Fruit fly (Drosophila melanogaster): Measurements from ENCODE around the gene tey.

Gene tey

dm6 chr3L:19699651-19700050 lies 35.7 kb upstream of the tey start (continued):
- no peak for TF ChIP-seq Ets97D (GFP tag; optimal IDR thresholded peaks at IDR 0.05)
- no peak for TF ChIP-seq CG2129 (GFP tag; IDR thresholded peaks at IDR 0.05; ENCODE audit: partially characterized antibody)
- no peak for TF ChIP-seq kay (GFP tag; optimal IDR thresholded peaks at IDR 0.05)
- peak; percentile 34 for TF ChIP-seq CG4424 (GFP tag; optimal IDR thresholded peaks at IDR 0.05)
- no peak for TF ChIP-seq ato (GFP tag; IDR thresholded peaks at IDR 0.05; ENCODE audit: partially characterized antibody)
- TF ChIP-seq Mad (GFP tag; optimal IDR thresholded peaks at IDR 0.05) = no peak
- no peak for TF ChIP-seq gt (GFP tag; IDR thresholded peaks at IDR 0.05)
- no peak for TF ChIP-seq CG6175 (GFP tag; IDR thresholded peaks at IDR 0.05)
- TF ChIP-seq C15 (GFP tag; IDR thresholded peaks at IDR 0.05) = 0 out of 3 replicates have a peak, but pooled peaks have one; percentile 23
- TF ChIP-seq Bdp1 (GFP tag; optimal IDR thresholded peaks at IDR 0.05) = no peak
- peak; percentile 29 for TF ChIP-seq CG11504 (tag; optimal IDR thresholded peaks at IDR 0.05)
- no peak for TF ChIP-seq tup (GFP tag; optimal IDR thresholded peaks at IDR 0.05)
- TF ChIP-seq jigr1 (GFP tag; IDR thresholded peaks at IDR 0.05) = no peak
- TF ChIP-seq CG11560 (tag; IDR thresholded peaks at IDR 0.05) = no peak
- TF ChIP-seq CG9727 (GFP tag; optimal IDR thresholded peaks at IDR 0.05) = no peak
- TF ChIP-seq tin (GFP tag; optimal IDR thresholded peaks at IDR 0.05) = no peak
- peak; percentile 22; the same call in 1 of the 2 replicates for TF ChIP-seq H2.0 (GFP tag; IDR thresholded peaks at IDR 0.05)
- TF ChIP-seq al (GFP tag; IDR thresholded peaks at IDR 0.05) = peak; percentile 40; the same call in 1 of the 2 replicates
- peak; percentile 11 for TF ChIP-seq Xbp1 (GFP tag; optimal IDR thresholded peaks at IDR 0.05)
- peak; percentile 20 for TF ChIP-seq CG2120 (GFP tag; optimal IDR thresholded peaks at IDR 0.05)
- TF ChIP-seq row (GFP tag; IDR thresholded peaks at IDR 0.05) = no peak
- TF ChIP-seq esg (GFP tag; conservative IDR thresholded peaks at IDR 0.05) = peak; percentile 27; the same call in 1 of the 2 replicates
- no peak for TF ChIP-seq CG11723 (GFP tag; optimal IDR thresholded peaks at IDR 0.05)
- no peak for TF ChIP-seq CG13894 (tag; optimal IDR thresholded peaks at IDR 0.05)
- TF ChIP-seq vfl (GFP tag; optimal IDR thresholded peaks at IDR 0.05) = no peak
- no peak for TF ChIP-seq nerfin-1 (tag; optimal IDR thresholded peaks at IDR 0.05)
- peak; percentile 2 for TF ChIP-seq grau (tag; optimal IDR thresholded peaks at IDR 0.05)
- 0 out of 2 replicates have a peak, but pooled peaks have one; percentile 18 for TF ChIP-seq CG10366 (GFP tag; IDR thresholded peaks at IDR 0.05)
- TF ChIP-seq pzg (GFP tag; optimal IDR thresholded peaks at IDR 0.05) = no peak
- TF ChIP-seq CG2889 (GFP tag; IDR thresholded peaks at IDR 0.05) = no peak
- TF ChIP-seq CG2199 (GFP tag; IDR thresholded peaks at IDR 0.05) = no peak
- peak; percentile 23 for TF ChIP-seq Sox102F (GFP tag; optimal IDR thresholded peaks at IDR 0.05)
- TF ChIP-seq Six4 (GFP tag; optimal IDR thresholded peaks at IDR 0.05) = no peak
- TF ChIP-seq CG11093 (GFP tag; IDR thresholded peaks at IDR 0.05) = no peak
- no peak for TF ChIP-seq CG3163 (GFP tag; optimal IDR thresholded peaks at IDR 0.05)
- no peak for TF ChIP-seq Abd-B (GFP tag; optimal IDR thresholded peaks at IDR 0.05)
- TF ChIP-seq CG12071 (GFP tag; optimal IDR thresholded peaks at IDR 0.05) = no peak
- no peak for TF ChIP-seq CG15514 (GFP tag; optimal IDR thresholded peaks at IDR 0.05)
- TF ChIP-seq CG5245 (GFP tag; optimal IDR thresholded peaks at IDR 0.05) = no peak
- TF ChIP-seq PHDP (tag; optimal IDR thresholded peaks at IDR 0.05) = no peak
- TF ChIP-seq CG11695 (GFP tag; IDR thresholded peaks at IDR 0.05) = no peak
- TF ChIP-seq ase (GFP tag; IDR thresholded peaks at IDR 0.05) = 0 out of 3 replicates have a peak, but pooled peaks have one; percentile 20
- no peak for TF ChIP-seq CG15601 (tag; optimal IDR thresholded peaks at IDR 0.05)
- no peak for TF ChIP-seq Fer3 (tag; optimal IDR thresholded peaks at IDR 0.05)
- peak in 1 of 2 experiments; percentile 2 for TF ChIP-seq Pdp1 (GFP tag; optimal IDR thresholded peaks at IDR 0.05)
- TF ChIP-seq lilli (GFP tag; optimal IDR thresholded peaks at IDR 0.05) = no peak
- peak; percentile 23; the same call in 1 of the 2 replicates for TF ChIP-seq Atf6 (GFP tag; IDR thresholded peaks at IDR 0.05)
- no peak for TF ChIP-seq CG8765 (GFP tag; IDR thresholded peaks at IDR 0.05)
- TF ChIP-seq CG15269 (tag; optimal IDR thresholded peaks at IDR 0.05) = peak; percentile 14
- TF ChIP-seq tio (GFP tag; optimal IDR thresholded peaks at IDR 0.05) = peak; percentile 3
- no peak for TF ChIP-seq CG13287 (GFP tag; IDR thresholded peaks at IDR 0.05; ENCODE audit: partially characterized antibody)
